Worm (Caenorhabditis elegans): Measurements from ENCODE around the gene Y42H9AR.5.

Gene Y42H9AR.5

DNA sequence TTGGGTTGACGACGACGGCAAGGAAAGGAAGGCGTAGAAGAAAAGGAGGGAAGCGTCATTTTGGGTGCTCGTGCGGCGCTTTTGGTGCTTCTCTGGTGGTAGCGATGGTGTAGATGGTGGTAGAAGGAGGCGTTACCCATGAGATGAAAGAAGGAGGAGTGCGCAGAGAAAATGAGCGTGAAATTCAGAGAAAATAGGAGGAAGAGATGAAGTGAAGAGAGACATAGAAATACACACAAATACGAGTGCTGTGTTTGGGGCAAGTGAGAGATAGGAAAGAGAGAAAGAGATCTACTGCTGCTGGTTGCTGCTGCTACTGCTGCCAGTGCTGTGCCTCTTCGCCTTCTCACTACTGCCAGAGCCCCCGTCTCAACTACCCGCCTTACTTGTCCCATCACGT is 35.7 kb upstream of the Y42H9AR.5 start:
- peak; percentile 31 for TF ChIP-seq dsc-1 (tag; optimal IDR thresholded peaks at IDR 0.05)
- TF ChIP-seq nhr-71 (tag; optimal IDR thresholded peaks at IDR 0.05) = peak; percentile 56
- TF ChIP-seq lsy-2 (tag; optimal IDR thresholded peaks at IDR 0.05) = peak in 1 of 2 experiments; percentile 63
- peak; percentile 79 for TF ChIP-seq lin-14 (GFP tag; optimal IDR thresholded peaks at IDR 0.05)
- no peak for TF ChIP-seq hlh-4 (tag; optimal IDR thresholded peaks at IDR 0.05)
- TF ChIP-seq jun-1 (tag; optimal IDR thresholded peaks at IDR 0.05) = peak; percentile 7
- TF ChIP-seq isw-1 (GFP tag; IDR thresholded peaks at IDR 0.05) = peak; percentile 18; the same call in 1 of the 2 replicates
- no peak for TF ChIP-seq sptf-1 (tag; optimal IDR thresholded peaks at IDR 0.05)
- TF ChIP-seq lin-35 (GFP tag; optimal IDR thresholded peaks at IDR 0.05) = peak in 1 of 2 experiments; percentile 7
- peak; percentile 51 for TF ChIP-seq tbx-2 (tag; optimal IDR thresholded peaks at IDR 0.05)
- peak; percentile 24 for TF ChIP-seq unc-86 (tag; optimal IDR thresholded peaks at IDR 0.05)
- peak in 2 of 3 experiments; percentile 11 to 44 for TF ChIP-seq ceh-82 (tag; optimal IDR thresholded peaks at IDR 0.05)
- peak; percentile 50 for TF ChIP-seq swsn-7 (tag; optimal IDR thresholded peaks at IDR 0.05)
- TF ChIP-seq mab-9 (GFP tag; IDR thresholded peaks at IDR 0.05) = no peak
- TF ChIP-seq snu-23 (GFP tag; optimal IDR thresholded peaks at IDR 0.05) = peak; percentile 52
- peak; percentile 34 for TF ChIP-seq nhr-47 (tag; optimal IDR thresholded peaks at IDR 0.05)
- TF ChIP-seq fkh-8 (tag; optimal IDR thresholded peaks at IDR 0.05) = peak; percentile 70
- peak; percentile 43 for TF ChIP-seq rnt-1 (tag; optimal IDR thresholded peaks at IDR 0.05)
- peak; percentile 18 to 42 for TF ChIP-seq efl-1 (optimal IDR thresholded peaks at IDR 0.05)
- no peak for TF ChIP-seq efl-1 (GFP tag; optimal IDR thresholded peaks at IDR 0.05 in 1 of 2)
- TF ChIP-seq lir-3 (tag; optimal IDR thresholded peaks at IDR 0.05; ENCODE audit: poor library complexity) = peak; percentile 14
- no peak for TF ChIP-seq ceh-8 (GFP tag; optimal IDR thresholded peaks at IDR 0.05)
- peak; percentile 18 for TF ChIP-seq xbp-1 (tag; optimal IDR thresholded peaks at IDR 0.05)
- peak; percentile 26 for TF ChIP-seq nhr-20 (tag; optimal IDR thresholded peaks at IDR 0.05)
- TF ChIP-seq aly-2 (tag; optimal IDR thresholded peaks at IDR 0.05) = no peak
- peak in 1 of 2 experiments; percentile 13 for TF ChIP-seq ztf-11 (tag; optimal IDR thresholded peaks at IDR 0.05)
- TF ChIP-seq mep-1 (tag; optimal IDR thresholded peaks at IDR 0.05) = peak; percentile 26

DNA sequence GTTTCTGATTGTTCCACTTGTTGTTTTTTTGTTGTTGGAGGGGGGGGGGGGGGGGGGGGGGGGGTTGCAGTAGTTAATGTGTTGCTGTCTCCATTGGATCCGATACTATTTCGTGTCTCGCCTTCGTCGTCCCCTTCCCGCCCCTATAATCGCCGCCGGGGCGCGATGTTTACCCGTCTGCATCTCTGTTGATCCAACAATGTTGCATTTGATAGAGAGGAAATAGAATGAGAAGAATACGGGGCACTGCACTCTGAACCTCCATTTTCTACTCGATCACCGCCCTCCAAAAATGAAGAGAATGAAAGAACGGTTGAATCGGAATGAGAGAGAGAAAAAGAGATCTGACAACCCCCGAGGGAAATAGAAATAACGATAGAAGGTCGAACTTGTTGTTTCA is 34.6 kb upstream of the Y42H9AR.5 start:
- TF ChIP-seq elt-3 (tag; optimal IDR thresholded peaks at IDR 0.05) (peak in 2 of 6 experiments; percentile 24 to 27), nhr-77 (tag; optimal IDR thresholded peaks at IDR 0.05) (peak; percentile 32), lin-14 (GFP tag; optimal IDR thresholded peaks at IDR 0.05) (peak; percentile 92), hlh-17 (GFP tag; optimal IDR thresholded peaks at IDR 0.05; ENCODE audit: borderline replicate concordance) (no peak), zag-1 (tag; optimal IDR thresholded peaks at IDR 0.05) (no peak), fkh-8 (tag; optimal IDR thresholded peaks at IDR 0.05) (no peak), ama-1 (optimal IDR thresholded peaks at IDR 0.05) (no peak), mef-2 (tag; optimal IDR thresholded peaks at IDR 0.05) (no peak), snpc-4 (tag; optimal IDR thresholded peaks at IDR 0.05) (no peak), irx-1 (tag; optimal IDR thresholded peaks at IDR 0.05) (no peak), mab-9 (GFP tag; IDR thresholded peaks at IDR 0.05) (no peak), tlp-1 (tag; optimal IDR thresholded peaks at IDR 0.05) (no peak), nhr-11 (tag; optimal IDR thresholded peaks at IDR 0.05) (no peak), nhr-90 (tag; optimal IDR thresholded peaks at IDR 0.05; ENCODE audit: poor library complexity) (no peak), pag-3 (tag; optimal IDR thresholded peaks at IDR 0.05; ENCODE audit: borderline replicate concordance, insufficient read depth) (no peak), nhr-12 (tag; optimal IDR thresholded peaks at IDR 0.05) (no peak), nhr-76 (tag; optimal IDR thresholded peaks at IDR 0.05) (no peak), sup-37 (GFP tag; optimal IDR thresholded peaks at IDR 0.05) (no peak), aha-1 (tag; optimal IDR thresholded peaks at IDR 0.05) (no peak), isw-1 (GFP tag; IDR thresholded peaks at IDR 0.05) (no peak), elt-2 (tag; optimal IDR thresholded peaks at IDR 0.05) (no peak), rnt-1 (tag; optimal IDR thresholded peaks at IDR 0.05) (peak; percentile 40), dsc-1 (tag; optimal IDR thresholded peaks at IDR 0.05) (no peak), nhr-19 (GFP tag; conservative IDR thresholded peaks at IDR 0.05) (no peak; the same call in 1 of the 2 replicates), skn-1 (tag; optimal IDR thresholded peaks at IDR 0.05) (no peak), C04F5.9 (tag; optimal IDR thresholded peaks at IDR 0.05) (no peak), tbx-2 (tag; optimal IDR thresholded peaks at IDR 0.05) (no peak), aly-2 (tag; optimal IDR thresholded peaks at IDR 0.05) (no peak), nhr-20 (tag; optimal IDR thresholded peaks at IDR 0.05) (peak; percentile 57), sptf-1 (tag; optimal IDR thresholded peaks at IDR 0.05) (no peak), blmp-1 (tag; optimal IDR thresholded peaks at IDR 0.05) (peak; percentile 82), mdl-1 (tag; optimal IDR thresholded peaks at IDR 0.05) (no peak), egl-13 (tag; optimal IDR thresholded peaks at IDR 0.05) (no peak), unc-130 (tag; optimal IDR thresholded peaks at IDR 0.05) (no peak)
